Worm (Caenorhabditis elegans) whole organism, young adult: Measurements from ENCODE around the gene rips-1.

Experiments
- B0035.1 ChIP-seq: sonication (generic microtip); optimal IDR thresholded peaks from 2 replicates; lab custom pipeline; 2016; ENCODE audit warnings: missing genetic modification characterization, mild to moderate bottlenecking, missing compliant biosample characterization, missing genotype, missing genetic modification reagents
- B0261.1 ChIP-seq: sonication (generic microtip); optimal IDR thresholded peaks from 2 replicates; lab custom pipeline; 2016; ENCODE audit warnings: mild to moderate bottlenecking, missing genetic modification characterization, moderate library complexity, missing compliant biosample characterization
- C06A6.2 ChIP-seq: fragments of 200-800 bp; sonication (Bioruptor generic); conservative IDR thresholded peaks from 2 replicates; pipeline ENCODE4 v1.3.6; 2022; ENCODE audit warnings: missing genetic modification characterization, missing compliant biosample characterization
- C17E4.6 ChIP-seq: fragments of 200-800 bp; sonication (Bioruptor generic); IDR thresholded peaks from 2 replicates; pipeline ENCODE4 v1.3.6; 2022; ENCODE audit warnings: missing genetic modification reagents, missing genetic modification characterization, missing compliant biosample characterization
- F10E7.11 ChIP-seq: sonication (generic microtip); optimal IDR thresholded peaks from 2 replicates; lab custom pipeline; 2017; ENCODE audit warnings: mild to moderate bottlenecking, missing genetic modification characterization, moderate library complexity, missing compliant biosample characterization
- F23B12.7 ChIP-seq: sonication (generic microtip); optimal IDR thresholded peaks from 2 replicates; lab custom pipeline; 2017; ENCODE audit warnings: missing genetic modification characterization, mild to moderate bottlenecking, missing compliant biosample characterization, antibody characterized with exemption, moderate library complexity; ENCODE audit not compliant: insufficient read depth
- F37B4.10 ChIP-seq: fragments of 200-800 bp; sonication (Bioruptor generic); IDR thresholded peaks from 2 replicates; pipeline ENCODE4 v1.3.6; 2022; ENCODE audit warnings: missing genetic modification characterization, missing compliant biosample characterization
- F39B2.1 ChIP-seq: fragments of 200-800 bp; sonication (Bioruptor generic); IDR thresholded peaks from 2 replicates; pipeline ENCODE4 v1.3.6; 2022; ENCODE audit warnings: missing genetic modification reagents, missing genetic modification characterization, missing compliant biosample characterization
- F52B5.7 ChIP-seq: sonication (generic microtip); optimal IDR thresholded peaks from 2 replicates; lab custom pipeline; 2016; ENCODE audit warnings: mild to moderate bottlenecking, missing genetic modification characterization, missing compliant biosample characterization
- T26A5.8 ChIP-seq: sonication (generic microtip); optimal IDR thresholded peaks from 2 replicates; lab custom pipeline; 2016; ENCODE audit warnings: missing genetic modification characterization, missing compliant biosample characterization
- Y53G8AR.9 ChIP-seq: fragments of 200-800 bp; sonication (Bioruptor generic); conservative IDR thresholded peaks from 2 replicates; pipeline ENCODE4 v1.3.6; 2022; ENCODE audit warnings: missing genetic modification reagents, missing genetic modification characterization, missing compliant biosample characterization
- ZK185.1 ChIP-seq: sonication (generic microtip); optimal IDR thresholded peaks from 2 replicates; lab custom pipeline; 2016; ENCODE audit warnings: mild to moderate bottlenecking, missing genetic modification characterization, missing compliant biosample characterization; ENCODE audit not compliant: poor library complexity, severe bottlenecking
- ama-1 ChIP-seq, 3 experiments: fragments of 150-350 bp in 1 of 3; sonication (generic microtip) in 2 of 3; optimal IDR thresholded peaks; 2 replicates each; lab custom pipeline; 2014 to 2018; ENCODE audit warnings: missing biosample characterization in 2 of 3, missing genetic modification characterization in 2 of 3, missing genetic modification reagents in 2 of 3
- aptf-2 ChIP-seq: fragments of 200-800 bp; sonication (Bioruptor generic); conservative IDR thresholded peaks from 2 replicates; pipeline ENCODE4 v1.3.6; 2022; ENCODE audit warnings: missing genetic modification reagents, missing genetic modification characterization, missing compliant biosample characterization
- aptf-3 ChIP-seq: fragments of 200-800 bp; sonication (Bioruptor generic); IDR thresholded peaks from 2 replicates; pipeline ENCODE4 v1.3.6; 2022; ENCODE audit warnings: missing genetic modification characterization, missing compliant biosample characterization
- atf-7 ChIP-seq: sonication (generic microtip); optimal IDR thresholded peaks from 2 replicates; lab custom pipeline; 2017; ENCODE audit warnings: mild to moderate bottlenecking, missing genetic modification characterization, missing compliant biosample characterization
- attf-3 ChIP-seq: fragments of 200-800 bp; sonication (Bioruptor generic); conservative IDR thresholded peaks from 2 replicates; pipeline ENCODE4 v1.3.6; 2022; ENCODE audit warnings: missing genetic modification reagents, missing genetic modification characterization, missing compliant biosample characterization
- cebp-1 ChIP-seq, 2 experiments: fragments of 200-800 bp in 1 of 2; sonication (Bioruptor generic) in 1 of 2; sonication (generic microtip) in 1 of 2; IDR thresholded peaks in 1 of 2; optimal IDR thresholded peaks in 1 of 2; 2 replicates each; pipeline versions ENCODE4 v1.3.6 to Lab custom; 2017 to 2022; ENCODE audit warnings: missing compliant biosample characterization in 2 of 2, missing genetic modification characterization in 2 of 2, mild to moderate bottlenecking in 1 of 2, missing genetic modification reagents in 1 of 2, moderate library complexity in 1 of 2
- ceh-40 ChIP-seq: fragments of 200-800 bp; sonication (Bioruptor generic); IDR thresholded peaks from 2 replicates; pipeline ENCODE4 v1.3.6; 2022; ENCODE audit warnings: missing genetic modification characterization, missing compliant biosample characterization
- ceh-58 ChIP-seq: fragments of 200-800 bp; sonication (Bioruptor generic); IDR thresholded peaks from 2 replicates; pipeline ENCODE4 v1.3.6; 2022; ENCODE audit warnings: missing genetic modification characterization, missing compliant biosample characterization
- ceh-79 ChIP-seq: sonication (generic microtip); optimal IDR thresholded peaks from 2 replicates; lab custom pipeline; 2017; ENCODE audit warnings: mild to moderate bottlenecking, missing genetic modification characterization, missing compliant biosample characterization
- die-1 ChIP-seq: sonication (generic microtip); optimal IDR thresholded peaks from 2 replicates; lab custom pipeline; 2016; ENCODE audit warnings: missing genotype, mild to moderate bottlenecking, missing genetic modification characterization, missing compliant biosample characterization
- dpl-1 ChIP-seq: fragments of 150-350 bp; optimal IDR thresholded peaks from 2 replicates; lab custom pipeline; 2014; ENCODE audit warnings: missing biosample characterization, missing genetic modification reagents, missing genetic modification characterization
- efl-1 ChIP-seq: fragments of 150-350 bp; optimal IDR thresholded peaks from 2 replicates; lab custom pipeline; 2014; ENCODE audit warnings: missing biosample characterization, missing genetic modification reagents, missing genetic modification characterization
- egl-18 ChIP-seq: fragments of 200-800 bp; sonication (Bioruptor generic); IDR thresholded peaks from 2 replicates; pipeline ENCODE4 v1.3.6; 2022; ENCODE audit warnings: missing genetic modification reagents, missing genetic modification characterization, missing compliant biosample characterization
- egrh-3 ChIP-seq: fragments of 200-800 bp; sonication (Bioruptor generic); IDR thresholded peaks from 2 replicates; pipeline ENCODE4 v1.3.6; 2022; ENCODE audit warnings: missing genetic modification reagents, missing genetic modification characterization, missing compliant biosample characterization
- ets-4 ChIP-seq: fragments of 200-800 bp; sonication (Bioruptor generic); optimal IDR thresholded peaks from 2 replicates; lab custom pipeline; 2018; ENCODE audit warnings: mild to moderate bottlenecking, missing genetic modification characterization, missing compliant biosample characterization
- lin-35 ChIP-seq, 3 experiments: fragments of 150-350 bp in 2 of 3; sonication (generic microtip) in 1 of 3; optimal IDR thresholded peaks; 2 replicates each; lab custom pipeline; 2014 to 2018; ENCODE audit warnings: missing biosample characterization in 3 of 3, missing genetic modification characterization in 3 of 3, missing genetic modification reagents in 3 of 3
- lin-54 ChIP-seq: fragments of 200-800 bp; sonication (Bioruptor generic); optimal IDR thresholded peaks from 2 replicates; lab custom pipeline; 2018; ENCODE audit warnings: mild to moderate bottlenecking, missing genetic modification characterization, missing compliant biosample characterization
- lsl-1 ChIP-seq: fragments of 200-800 bp; sonication (Bioruptor generic); optimal IDR thresholded peaks from 2 replicates; lab custom pipeline; 2018; ENCODE audit warnings: mild to moderate bottlenecking, missing genetic modification characterization, moderate library complexity, missing compliant biosample characterization
- mcd-1 ChIP-seq: fragments of 200-800 bp; sonication (Bioruptor generic); IDR thresholded peaks from 2 replicates; pipeline ENCODE4 v1.3.6; 2022; ENCODE audit warnings: missing genetic modification reagents, missing genetic modification characterization, missing compliant biosample characterization
- nfya-2 ChIP-seq: fragments of 200-800 bp; sonication (Bioruptor generic); IDR thresholded peaks from 2 replicates; pipeline ENCODE4 v1.3.6; 2022; ENCODE audit warnings: missing genetic modification reagents, missing genetic modification characterization, missing compliant biosample characterization
- nhr-179 ChIP-seq: sonication (generic microtip); optimal IDR thresholded peaks from 2 replicates; lab custom pipeline; 2016; ENCODE audit warnings: mild to moderate bottlenecking, missing genetic modification characterization, missing compliant biosample characterization
- sdz-38 ChIP-seq: sonication (generic microtip); optimal IDR thresholded peaks from 2 replicates; lab custom pipeline; 2016; ENCODE audit warnings: missing genotype, missing genetic modification characterization, missing compliant biosample characterization
- snpc-1.1 ChIP-seq: sonication (generic microtip); optimal IDR thresholded peaks from 2 replicates; lab custom pipeline; 2017; ENCODE audit warnings: missing genetic modification characterization, mild to moderate bottlenecking, missing compliant biosample characterization, antibody characterized with exemption, moderate library complexity, missing genotype, missing genetic modification reagents; ENCODE audit not compliant: insufficient read depth
- snpc-4 ChIP-seq, 5 experiments: fragments of 150-350 bp in 1 of 5; sonication (generic microtip) in 4 of 5; optimal IDR thresholded peaks; 2 replicates each; lab custom pipeline; 2014 to 2018; ENCODE audit warnings: missing genetic modification characterization in 5 of 5, missing biosample characterization in 3 of 5, antibody characterized with exemption in 2 of 5, mild to moderate bottlenecking in 2 of 5, missing compliant biosample characterization in 2 of 5, missing genotype in 2 of 5, moderate library complexity in 2 of 5, missing genetic modification reagents in 1 of 5
- somi-1 ChIP-seq: fragments of 200-800 bp; sonication (Bioruptor generic); optimal IDR thresholded peaks from 2 replicates; lab custom pipeline; 2018; ENCODE audit warnings: mild to moderate bottlenecking, missing genetic modification characterization, missing compliant biosample characterization
- unc-130 ChIP-seq: sonication (generic microtip); optimal IDR thresholded peaks from 2 replicates; lab custom pipeline; 2016; ENCODE audit warnings: missing genetic modification reagents, missing genetic modification characterization, missing compliant biosample characterization
- xnd-1 ChIP-seq: sonication (generic microtip); optimal IDR thresholded peaks from 2 replicates; lab custom pipeline; 2016; ENCODE audit warnings: missing genotype, missing genetic modification reagents, missing genetic modification characterization, missing compliant biosample characterization
- zfh-2 ChIP-seq: fragments of 200-800 bp; sonication (Bioruptor generic); conservative IDR thresholded peaks from 2 replicates; pipeline ENCODE4 v1.3.6; 2022; ENCODE audit warnings: missing genetic modification reagents, missing genetic modification characterization, missing compliant biosample characterization
- ztf-26 ChIP-seq: sonication (generic microtip); optimal IDR thresholded peaks from 2 replicates; lab custom pipeline; 2017; ENCODE audit warnings: missing genetic modification characterization, missing compliant biosample characterization

Gene rips-1

DNA sequence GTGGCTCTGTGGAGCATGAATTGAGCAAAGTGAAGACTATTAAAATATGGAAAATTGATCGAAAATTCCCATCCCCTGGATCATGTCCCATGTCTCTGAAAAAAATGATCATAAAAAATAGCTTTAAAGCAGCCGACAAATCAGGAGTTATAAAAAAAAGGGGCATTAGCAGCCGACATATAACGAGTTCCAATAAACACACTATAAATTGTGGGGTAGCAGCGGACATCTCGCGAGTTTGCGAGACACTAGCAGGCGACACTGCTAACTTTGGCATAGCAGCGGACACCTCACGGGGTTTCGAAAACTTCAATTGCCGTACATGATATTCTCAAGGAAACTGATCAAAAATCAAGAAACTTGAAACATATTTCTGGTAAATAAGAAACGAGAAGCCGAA, 32.5 kb upstream of the rips-1 start, which contains the start of gene hpo-36:
Gene hpo-36, minus strand, starts transcription at position 101 of the 400 bp plus-strand sequence.
- TF ChIP-seq ama-1 (optimal IDR thresholded peaks at IDR 0.05; lab: Kevin White, UChicago) (no peak), ama-1 (GFP tag; optimal IDR thresholded peaks at IDR 0.05; lab: Kevin White, UChicago) (no peak), snpc-4 (GFP tag; optimal IDR thresholded peaks at IDR 0.05; lab: Kevin White, UChicago) (no peak), snpc-4 (tag; optimal IDR thresholded peaks at IDR 0.05; lab: Kevin White, UChicago) (peak in 2 of 4 experiments; percentile 9 to 29)

ce11 chrV:3743172-3743626, 28.6 kb upstream of the rips-1 start, which contains the start of gene mtm-9:
Gene mtm-9 (plus strand): TSS chrV:3743576.
- peak; percentile 82 for TF ChIP-seq lin-54 (GFP tag; lab: Kevin White, UChicago)
- TF ChIP-seq aptf-2 (GFP tag; lab: Robert Waterston, UW), result no peak
- peak; percentile 39 for TF ChIP-seq dpl-1
- TF ChIP-seq C17E4.6 (GFP tag; lab: Robert Waterston, UW), result no peak
- peak in 1 of 3 experiments; percentile 58 for TF ChIP-seq lin-35 (GFP tag; optimal IDR thresholded peaks at IDR 0.05; lab: Kevin White, UChicago)
- TF ChIP-seq mcd-1 (GFP tag; lab: Robert Waterston, UW), result no peak
- TF ChIP-seq egrh-3 (GFP tag; lab: Robert Waterston, UW), result no peak
- TF ChIP-seq efl-1, result peak; percentile 57
- TF ChIP-seq B0035.1, result no peak
- peak; percentile 91 for TF ChIP-seq attf-3 (GFP tag; lab: Robert Waterston, UW)

DNA sequence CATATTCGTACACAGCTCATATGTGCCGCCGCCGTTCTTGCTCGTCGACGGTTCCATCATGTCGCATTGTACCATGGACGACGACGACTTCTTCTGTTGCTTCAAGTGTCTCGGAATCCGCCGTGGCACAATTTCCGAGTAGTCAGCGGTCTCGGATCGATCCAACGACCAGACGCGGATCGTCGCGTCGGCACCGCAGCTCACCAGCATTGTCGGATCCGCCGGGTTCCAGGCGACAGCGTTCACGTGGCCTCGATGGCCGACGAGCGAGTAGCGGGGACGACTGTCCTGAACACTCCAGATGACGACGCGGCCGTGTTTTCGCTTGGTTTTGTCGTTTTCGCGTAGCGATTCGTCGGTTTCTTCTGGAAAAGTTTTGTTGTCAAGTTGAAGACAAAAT, 21.5 kb upstream of the rips-1 start:
- peak; percentile 71; the same call in 1 of the 2 replicates for TF ChIP-seq egrh-3 (GFP tag; lab: Robert Waterston, UW)
- TF ChIP-seq F10E7.11 (tag; lab: Kevin White, UChicago), result no peak
- no peak for TF ChIP-seq aptf-3 (GFP tag; lab: Robert Waterston, UW)
- no peak for TF ChIP-seq nfya-2 (GFP tag; lab: Robert Waterston, UW)
- TF ChIP-seq snpc-1.1 (tag; lab: Kevin White, UChicago), result no peak
- TF ChIP-seq zfh-2 (GFP tag; lab: Robert Waterston, UW), result peak; percentile 87

ce11 chrV:3756887-3757286, 14.9 kb upstream of the rips-1 start, which contains the start of gene gid-7:
Gene gid-7 (minus strand): TSS chrV:3757074.
- TF ChIP-seq sdz-38 (tag; lab: Kevin White, UChicago), result no peak
- TF ChIP-seq die-1, result no peak
- TF ChIP-seq egrh-3 (GFP tag; lab: Robert Waterston, UW), result no peak
- no peak for TF ChIP-seq snpc-1.1 (tag; lab: Kevin White, UChicago)
- TF ChIP-seq F37B4.10, result no peak
- TF ChIP-seq Y53G8AR.9, result no peak
- TF ChIP-seq atf-7 (tag; lab: Kevin White, UChicago), result no peak
- no peak for TF ChIP-seq egl-18 (GFP tag; lab: Robert Waterston, UW)
- TF ChIP-seq xnd-1 (tag; lab: Kevin White, UChicago), result no peak
- TF ChIP-seq unc-130 (GFP tag; lab: Kevin White, UChicago), result no peak
- TF ChIP-seq somi-1, result no peak
- no peak for TF ChIP-seq cebp-1 (GFP tag; IDR thresholded peaks at IDR 0.05; lab: Robert Waterston, UW)
- TF ChIP-seq cebp-1 (tag; optimal IDR thresholded peaks at IDR 0.05; lab: Kevin White, UChicago), result peak; percentile 44
- no peak for TF ChIP-seq F52B5.7 (tag; lab: Kevin White, UChicago)
- TF ChIP-seq B0261.1 (tag; lab: Kevin White, UChicago), result no peak
- TF ChIP-seq lsl-1, result no peak
- no peak for TF ChIP-seq F39B2.1 (GFP tag; lab: Robert Waterston, UW)
- TF ChIP-seq ets-4 (GFP tag; lab: Kevin White, UChicago), result no peak
- no peak for TF ChIP-seq F23B12.7
- TF ChIP-seq ztf-26 (tag; lab: Kevin White, UChicago), result no peak
- TF ChIP-seq T26A5.8, result no peak
- TF ChIP-seq ceh-58 (GFP tag; lab: Robert Waterston, UW), result no peak
- no peak for TF ChIP-seq nhr-179 (tag; lab: Kevin White, UChicago)
- TF ChIP-seq ceh-79 (tag; lab: Kevin White, UChicago), result no peak
- TF ChIP-seq ceh-40 (GFP tag; lab: Robert Waterston, UW), result no peak
- no peak for TF ChIP-seq C06A6.2 (GFP tag; lab: Robert Waterston, UW)
- TF ChIP-seq ZK185.1 (tag; lab: Kevin White, UChicago), result no peak
